Worm (Caenorhabditis elegans) whole organism, L4 larva: ENCODE data around the gene phyh-1.

ENCODE experiments used
- ZK546.5 ChIP-seq, 2 experiments: sonication (generic microtip); optimal IDR thresholded peaks; 2 replicates each; lab custom pipeline; 2017; ENCODE audit warnings: missing biosample characterization in 2 of 2, missing genetic modification characterization in 2 of 2
- egl-27 ChIP-seq: sonication (generic microtip); optimal IDR thresholded peaks from 3 replicates; lab custom pipeline; 2017; ENCODE audit warnings: missing biosample characterization, missing genetic modification reagents, missing genetic modification characterization
- nhr-77 ChIP-seq: fragments of 150-350 bp; optimal IDR thresholded peaks from 2 replicates; lab custom pipeline; 2014; ENCODE audit warnings: missing biosample characterization, missing genetic modification characterization
- snpc-4 ChIP-seq: fragments of 150-350 bp; optimal IDR thresholded peaks from 2 replicates; lab custom pipeline; 2014; ENCODE audit warnings: missing biosample characterization, missing genetic modification characterization

DNA sequence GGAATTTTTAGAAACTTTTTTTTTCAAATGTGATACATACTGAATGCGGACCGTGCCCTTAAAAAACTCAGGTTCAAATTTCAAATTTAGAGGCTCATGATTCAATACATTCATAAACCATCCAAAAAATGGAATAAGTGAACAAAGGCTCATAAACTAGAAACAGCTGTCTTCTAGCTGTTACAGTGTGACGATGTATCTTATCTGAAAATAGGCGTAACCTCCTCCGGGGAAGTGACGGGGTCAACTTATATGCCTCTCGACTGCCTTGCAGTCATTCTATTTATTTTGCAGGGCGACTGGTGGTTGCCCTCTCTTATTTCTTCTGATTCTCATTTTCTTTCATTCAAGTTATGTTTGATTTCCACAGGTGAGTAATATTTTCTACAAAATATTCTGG lies 43.2 kb downstream of the phyh-1 start, which contains the start of gene Y116A8B.1:
- TF ChIP-seq egl-27 (tag; lab: Kevin White, UChicago) (no peak), ZK546.5 (tag; optimal IDR thresholded peaks at IDR 0.05; lab: Kevin White, UChicago) (no peak), snpc-4 (no peak), nhr-77 (tag; lab: Kevin White, UChicago) (no peak)
